Fruit fly (Drosophila melanogaster): Measurements from ENCODE around the gene CG14891.
A peak's percentile ranks its signal among the peaks of the same experiment; 100 is the strongest.

Gene CG14891

dm6 chr3R:16524178-16524577 is 47.1 kb upstream of the CG14891 start (continued):
- TF ChIP-seq CG4360 (GFP tag; IDR thresholded peaks at IDR 0.05) (peak; percentile 49; the same call in 1 of the 2 replicates), br (optimal IDR thresholded peaks at IDR 0.05) (no peak), trh (GFP tag; optimal IDR thresholded peaks at IDR 0.05) (no peak), Lim3 (GFP tag; IDR thresholded peaks at IDR 0.05) (peak; percentile 30; the same call in 1 of the 2 replicates), dm (GFP tag; optimal IDR thresholded peaks at IDR 0.05) (no peak), CG30403 (GFP tag; optimal IDR thresholded peaks at IDR 0.05) (peak; percentile 70), CG8765 (GFP tag; IDR thresholded peaks at IDR 0.05) (peak; percentile 14; the same call in 1 of the 2 replicates), CG9876 (GFP tag; optimal IDR thresholded peaks at IDR 0.05) (no peak), repo (GFP tag; optimal IDR thresholded peaks at IDR 0.05) (peak; percentile 48), HmgD (GFP tag; optimal IDR thresholded peaks at IDR 0.05) (no peak), Hr39 (optimal IDR thresholded peaks at IDR 0.05) (no peak), H2.0 (GFP tag; IDR thresholded peaks at IDR 0.05) (peak; percentile 64), Bdp1 (GFP tag; optimal IDR thresholded peaks at IDR 0.05) (no peak), CG12391 (tag; optimal IDR thresholded peaks at IDR 0.05) (peak; percentile 68), CG32772 (GFP tag; IDR thresholded peaks at IDR 0.05) (peak; percentile 76), CG10209 (GFP tag; optimal IDR thresholded peaks at IDR 0.05) (no peak), chm (GFP tag; IDR thresholded peaks at IDR 0.05) (peak; percentile 84), stc (GFP tag; IDR thresholded peaks at IDR 0.05) (peak; percentile 86), pros (GFP tag; optimal IDR thresholded peaks at IDR 0.05) (no peak), ash1 (GFP tag; optimal IDR thresholded peaks at IDR 0.05) (no peak), CG11560 (tag; IDR thresholded peaks at IDR 0.05) (0 out of 3 replicates have a peak, but pooled peaks have one; percentile 19), trem (tag; optimal IDR thresholded peaks at IDR 0.05) (peak; percentile 87), Hsf (GFP tag; optimal IDR thresholded peaks at IDR 0.05) (peak; percentile 29), Vsx1 (GFP tag; optimal IDR thresholded peaks at IDR 0.05) (no peak), tap (tag; optimal IDR thresholded peaks at IDR 0.05) (peak; percentile 90), bcd (GFP tag; optimal IDR thresholded peaks at IDR 0.05) (peak; percentile 46), CG3407 (GFP tag; optimal IDR thresholded peaks at IDR 0.05) (peak; percentile 56), Dll (GFP tag; IDR thresholded peaks at IDR 0.05; ENCODE audit: partially characterized antibody) (no peak), CG7745 (tag; optimal IDR thresholded peaks at IDR 0.05) (no peak), CG1603 (tag; optimal IDR thresholded peaks at IDR 0.05) (peak; percentile 50), D19B (GFP tag; optimal IDR thresholded peaks at IDR 0.05) (no peak), CG10979 (tag; optimal IDR thresholded peaks at IDR 0.05) (peak; percentile 93), sc (optimal IDR thresholded peaks at IDR 0.05) (no peak), sc (GFP tag; optimal IDR thresholded peaks at IDR 0.05) (peak; percentile 14), sug (tag; optimal IDR thresholded peaks at IDR 0.05) (no peak), CG12659 (GFP tag; optimal IDR thresholded peaks at IDR 0.05) (no peak), CG17829 (tag; optimal IDR thresholded peaks at IDR 0.05) (peak; percentile 90), CG6175 (GFP tag; IDR thresholded peaks at IDR 0.05) (no peak), CG30020 (tag; optimal IDR thresholded peaks at IDR 0.05) (peak; percentile 26), CG34422 (GFP tag; IDR thresholded peaks at IDR 0.05) (peak; percentile 66; the same call in 2 of the 3 replicates), CG4707 (GFP tag; optimal IDR thresholded peaks at IDR 0.05) (no peak), so (GFP tag; IDR thresholded peaks at IDR 0.05) (peak; percentile 83), CG33557 (GFP tag; optimal IDR thresholded peaks at IDR 0.05) (no peak), Oli (tag; optimal IDR thresholded peaks at IDR 0.05) (peak; percentile 68), CG4820 (GFP tag; optimal IDR thresholded peaks at IDR 0.05) (peak; percentile 79), abd-A (tag; optimal IDR thresholded peaks at IDR 0.05) (peak; percentile 31), row (GFP tag; IDR thresholded peaks at IDR 0.05) (peak; percentile 66), Meics (GFP tag; optimal IDR thresholded peaks at IDR 0.05) (no peak), hbn (GFP tag; IDR thresholded peaks at IDR 0.05; ENCODE audit: partially characterized antibody) (no peak), mirr (GFP tag; optimal IDR thresholded peaks at IDR 0.05) (no peak), gsb-n (tag; optimal IDR thresholded peaks at IDR 0.05) (peak; percentile 93), gfzf (GFP tag; optimal IDR thresholded peaks at IDR 0.05) (no peak)

Measured in whole organism, embryonic.